Worm (Caenorhabditis elegans) whole organism, L2 larva: ENCODE data around the gene ptp-2.

ENCODE experiments used
- C34F6.9 ChIP-seq: fragments of 150-350 bp; optimal IDR thresholded peaks from 2 replicates; lab custom pipeline; 2014; ENCODE audit warnings: missing biosample characterization, missing genetic modification characterization
- F13H6.1 ChIP-seq: sonication (generic microtip); optimal IDR thresholded peaks from 2 replicates; lab custom pipeline; 2016; ENCODE audit warnings: missing genetic modification characterization, missing compliant biosample characterization
- R02D3.7 ChIP-seq: fragments of 150-350 bp; optimal IDR thresholded peaks from 2 replicates; lab custom pipeline; 2014; ENCODE audit warnings: missing biosample characterization, missing genetic modification characterization
- Y55F3AM.14 ChIP-seq: fragments of 200-800 bp; sonication (Bioruptor generic); optimal IDR thresholded peaks from 2 replicates; lab custom pipeline; 2018; ENCODE audit warnings: mild to moderate bottlenecking, missing genetic modification characterization, missing compliant biosample characterization
- ZK546.5 ChIP-seq: sonication (generic microtip); optimal IDR thresholded peaks from 2 replicates; lab custom pipeline; 2017; ENCODE audit warnings: missing biosample characterization, missing genetic modification characterization
- alr-1 ChIP-seq: fragments of 150-350 bp; optimal IDR thresholded peaks from 2 replicates; lab custom pipeline; 2014; ENCODE audit warnings: missing biosample characterization, missing genetic modification characterization
- aly-2 ChIP-seq: fragments of 150-350 bp; optimal IDR thresholded peaks from 2 replicates; lab custom pipeline; 2014; ENCODE audit warnings: missing biosample characterization, missing genetic modification characterization
- ama-1 ChIP-seq: fragments of 150-350 bp; optimal IDR thresholded peaks from 2 replicates; lab custom pipeline; 2018; ENCODE audit warnings: inconsistent platforms
- blmp-1 ChIP-seq: sonication (generic microtip); optimal IDR thresholded peaks from 2 replicates; lab custom pipeline; 2017; ENCODE audit warnings: missing genetic modification characterization, mild to moderate bottlenecking, missing compliant biosample characterization, antibody characterized with exemption, moderate library complexity; ENCODE audit not compliant: insufficient read depth
- ceh-16 ChIP-seq: fragments of 150-350 bp; optimal IDR thresholded peaks from 2 replicates; lab custom pipeline; 2014; ENCODE audit warnings: missing biosample characterization, missing genetic modification characterization
- ceh-82 ChIP-seq: fragments of 150-350 bp; optimal IDR thresholded peaks from 2 replicates; lab custom pipeline; 2014; ENCODE audit warnings: missing biosample characterization, missing genetic modification characterization
- crh-2 ChIP-seq: sonication (generic microtip); optimal IDR thresholded peaks from 2 replicates; lab custom pipeline; 2017; ENCODE audit warnings: missing biosample characterization, missing genetic modification characterization
- dmd-4 ChIP-seq: sonication (generic microtip); optimal IDR thresholded peaks from 2 replicates; lab custom pipeline; 2017; ENCODE audit warnings: missing biosample characterization, missing genetic modification characterization
- egl-27 ChIP-seq: sonication (generic microtip); optimal IDR thresholded peaks from 3 replicates; lab custom pipeline; 2017; ENCODE audit warnings: missing biosample characterization, missing genetic modification reagents, missing genetic modification characterization
- elt-1 ChIP-seq: fragments of 150-350 bp; optimal IDR thresholded peaks from 2 replicates; lab custom pipeline; 2014; ENCODE audit warnings: missing biosample characterization, missing genetic modification characterization
- elt-3 ChIP-seq: sonication (generic microtip); optimal IDR thresholded peaks from 2 replicates; lab custom pipeline; 2017; ENCODE audit warnings: missing biosample characterization, missing genetic modification characterization
- fos-1 ChIP-seq: fragments of 150-350 bp; optimal IDR thresholded peaks from 2 replicates; lab custom pipeline; 2014; ENCODE audit warnings: missing biosample characterization, missing genetic modification characterization
- gmeb-1 ChIP-seq: fragments of 150-350 bp; optimal IDR thresholded peaks from 2 replicates; lab custom pipeline; 2014; ENCODE audit warnings: missing biosample characterization, missing genetic modification characterization
- lin-11 ChIP-seq: fragments of 150-350 bp; sonication (generic microtip); optimal IDR thresholded peaks from 2 replicates; lab custom pipeline; 2014; ENCODE audit warnings: missing biosample characterization, missing genetic modification characterization, inconsistent platforms, mixed read lengths
- lin-13 ChIP-seq: fragments of 150-350 bp; optimal IDR thresholded peaks from 2 replicates; lab custom pipeline; 2014; ENCODE audit warnings: missing biosample characterization, missing genetic modification reagents, missing genetic modification characterization
- lin-39 ChIP-seq: fragments of 150-350 bp; optimal IDR thresholded peaks from 2 replicates; lab custom pipeline; 2014; ENCODE audit warnings: missing biosample characterization, missing genetic modification reagents, missing genetic modification characterization
- lsy-2 ChIP-seq, 2 experiments: fragments of 150-350 bp in 1 of 2; sonication (generic microtip) in 1 of 2; optimal IDR thresholded peaks; 2 replicates each; lab custom pipeline; 2014 to 2017; ENCODE audit warnings: missing biosample characterization in 2 of 2, missing genetic modification characterization in 2 of 2
- mbf-1 ChIP-seq: sonication (generic microtip); optimal IDR thresholded peaks from 2 replicates; lab custom pipeline; 2017; ENCODE audit warnings: missing biosample characterization, missing genetic modification characterization
- mdl-1 ChIP-seq, 2 experiments: fragments of 150-350 bp in 1 of 2; sonication (generic microtip) in 1 of 2; optimal IDR thresholded peaks; 2 replicates each; lab custom pipeline; 2017; ENCODE audit warnings: missing biosample characterization in 2 of 2, missing genetic modification characterization in 2 of 2
- nhr-10 ChIP-seq: sonication (generic microtip); optimal IDR thresholded peaks from 2 replicates; lab custom pipeline; 2017; ENCODE audit warnings: missing biosample characterization, missing genetic modification characterization
- nhr-11 ChIP-seq: fragments of 150-350 bp; optimal IDR thresholded peaks from 2 replicates; lab custom pipeline; 2014; ENCODE audit warnings: missing biosample characterization, missing genetic modification characterization
- nhr-129 ChIP-seq: fragments of 150-350 bp; optimal IDR thresholded peaks from 2 replicates; lab custom pipeline; 2014; ENCODE audit warnings: missing biosample characterization, missing genetic modification characterization
- nhr-21 ChIP-seq: fragments of 150-350 bp; optimal IDR thresholded peaks from 2 replicates; lab custom pipeline; 2014; ENCODE audit warnings: missing biosample characterization, missing genetic modification characterization
- nhr-23 ChIP-seq: fragments of 150-350 bp; optimal IDR thresholded peaks from 2 replicates; lab custom pipeline; 2014; ENCODE audit warnings: missing biosample characterization, missing genetic modification reagents, missing genetic modification characterization
- nhr-237 ChIP-seq: fragments of 150-350 bp; optimal IDR thresholded peaks from 2 replicates; lab custom pipeline; 2014; ENCODE audit warnings: missing biosample characterization, missing genetic modification characterization
- nhr-25 ChIP-seq: fragments of 150-350 bp; sonication (generic microtip); optimal IDR thresholded peaks from 3 replicates; lab custom pipeline; 2014; ENCODE audit warnings: missing biosample characterization, missing genetic modification characterization
- nhr-6 ChIP-seq: fragments of 150-350 bp; optimal IDR thresholded peaks from 2 replicates; lab custom pipeline; 2014; ENCODE audit warnings: missing biosample characterization, missing genetic modification characterization
- nhr-77 ChIP-seq: fragments of 150-350 bp; optimal IDR thresholded peaks from 2 replicates; lab custom pipeline; 2014; ENCODE audit warnings: missing biosample characterization, missing genetic modification characterization
- peb-1 ChIP-seq: fragments of 150-350 bp; optimal IDR thresholded peaks from 2 replicates; lab custom pipeline; 2014; ENCODE audit warnings: missing biosample characterization, missing genetic modification characterization
- sem-4 ChIP-seq: fragments of 150-350 bp; optimal IDR thresholded peaks from 2 replicates; lab custom pipeline; 2014; ENCODE audit warnings: missing biosample characterization, missing genetic modification reagents, missing genetic modification characterization
- skn-1 ChIP-seq: sonication (generic microtip); optimal IDR thresholded peaks from 2 replicates; lab custom pipeline; 2017; ENCODE audit warnings: missing biosample characterization, missing genetic modification characterization
- sma-3 ChIP-seq: sonication (generic microtip); optimal IDR thresholded peaks from 2 replicates; lab custom pipeline; 2016; ENCODE audit warnings: missing genetic modification reagents, missing genetic modification characterization, missing compliant biosample characterization
- sma-9 ChIP-seq, 2 experiments: fragments of 150-350 bp in 1 of 2; sonication (generic microtip) in 1 of 2; optimal IDR thresholded peaks; 2 replicates each; lab custom pipeline; 2014 to 2016; ENCODE audit warnings: missing genetic modification characterization in 2 of 2, mild to moderate bottlenecking in 1 of 2, missing biosample characterization in 1 of 2, missing compliant biosample characterization in 1 of 2, missing genetic modification reagents in 1 of 2, moderate library complexity in 1 of 2
- snpc-4 ChIP-seq: fragments of 150-350 bp; optimal IDR thresholded peaks from 2 replicates; lab custom pipeline; 2014; ENCODE audit warnings: missing biosample characterization, missing genetic modification characterization
- unc-39 ChIP-seq: fragments of 150-350 bp; optimal IDR thresholded peaks from 2 replicates; lab custom pipeline; 2014; ENCODE audit warnings: missing biosample characterization, missing genetic modification characterization
- unc-55 ChIP-seq: fragments of 150-350 bp; sonication (generic microtip); optimal IDR thresholded peaks from 3 replicates; lab custom pipeline; 2014; ENCODE audit warnings: missing biosample characterization, missing genetic modification reagents, missing genetic modification characterization
- unc-62 ChIP-seq: fragments of 150-350 bp; optimal IDR thresholded peaks from 2 replicates; lab custom pipeline; 2014; ENCODE audit warnings: missing biosample characterization, missing genetic modification reagents, missing genetic modification characterization
- zag-1 ChIP-seq: fragments of 150-350 bp; optimal IDR thresholded peaks from 2 replicates; lab custom pipeline; 2014; ENCODE audit warnings: missing biosample characterization, missing genetic modification characterization
- ztf-1 ChIP-seq: fragments of 200-800 bp; sonication (Bioruptor generic); conservative IDR thresholded peaks from 2 replicates; pipeline ENCODE4 v1.3.6; 2022; ENCODE audit warnings: missing genetic modification characterization, missing compliant biosample characterization
- ztf-11 ChIP-seq: sonication (generic microtip); optimal IDR thresholded peaks from 2 replicates; lab custom pipeline; 2017; ENCODE audit warnings: missing biosample characterization, missing genetic modification characterization
- ztf-4 ChIP-seq: fragments of 150-350 bp; optimal IDR thresholded peaks from 2 replicates; lab custom pipeline; 2014; ENCODE audit warnings: missing biosample characterization, missing genetic modification characterization

The ptp-2 gene

DNA sequence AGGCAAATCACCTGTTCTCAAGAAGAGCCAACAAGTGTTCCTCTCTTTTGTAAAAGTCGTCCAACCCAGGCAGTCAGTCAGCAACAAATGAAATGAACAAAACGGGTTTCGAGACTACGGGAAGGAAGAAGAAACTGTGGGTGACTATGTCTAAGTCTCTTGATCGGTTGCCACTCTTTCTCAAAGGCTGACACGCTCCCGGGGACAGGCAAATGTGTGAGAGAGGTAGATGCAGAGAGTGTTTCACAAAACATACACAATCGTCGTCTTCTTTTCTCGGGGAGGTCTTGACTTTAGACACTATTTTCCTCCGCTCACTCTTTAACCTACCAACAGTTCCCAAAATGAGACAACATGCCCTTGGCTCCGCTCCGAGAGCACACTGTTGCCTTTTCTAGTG lies 12.7 kb downstream of the ptp-2 start:
- no peak for TF ChIP-seq lin-39
- TF ChIP-seq ceh-82: no peak
- TF ChIP-seq elt-3 (tag; lab: Kevin White, UChicago): no peak
- TF ChIP-seq F13H6.1 (tag; lab: Kevin White, UChicago): peak; percentile 53
- TF ChIP-seq nhr-25: peak; percentile 62
- TF ChIP-seq gmeb-1: no peak
- no peak for TF ChIP-seq dmd-4
- TF ChIP-seq sem-4 (tag; lab: Kevin White, UChicago): no peak
- TF ChIP-seq egl-27 (tag; lab: Kevin White, UChicago): no peak
- TF ChIP-seq nhr-11 (tag; lab: Kevin White, UChicago): no peak
- TF ChIP-seq mbf-1 (tag; lab: Kevin White, UChicago): no peak
- peak; percentile 27 for TF ChIP-seq lin-13 (GFP tag; lab: Kevin White, UChicago)
- peak; percentile 32 for TF ChIP-seq sma-9 (GFP tag; optimal IDR thresholded peaks at IDR 0.05; lab: Kevin White, UChicago)
- no peak for TF ChIP-seq sma-9 (tag; optimal IDR thresholded peaks at IDR 0.05; lab: Kevin White, UChicago)
- no peak for TF ChIP-seq peb-1 (tag; lab: Kevin White, UChicago)
- TF ChIP-seq crh-2 (tag; lab: Kevin White, UChicago): peak; percentile 51
- TF ChIP-seq nhr-129: peak; percentile 81
- TF ChIP-seq sma-3 (GFP tag; lab: Kevin White, UChicago): peak; percentile 23
- no peak for TF ChIP-seq lin-11 (tag; lab: Kevin White, UChicago)
- TF ChIP-seq skn-1 (tag; lab: Kevin White, UChicago): no peak
- TF ChIP-seq ama-1: no peak
- TF ChIP-seq snpc-4 (tag; lab: Kevin White, UChicago): no peak
- no peak for TF ChIP-seq nhr-10 (tag; lab: Kevin White, UChicago)
- peak; percentile 27 for TF ChIP-seq nhr-21 (tag; lab: Kevin White, UChicago)
- no peak for TF ChIP-seq nhr-23 (tag; lab: Kevin White, UChicago)
- no peak for TF ChIP-seq zag-1 (tag; lab: Kevin White, UChicago)
- TF ChIP-seq unc-39 (tag; lab: Kevin White, UChicago): no peak
- peak; percentile 28 for TF ChIP-seq blmp-1 (tag; lab: Kevin White, UChicago)
- no peak for TF ChIP-seq unc-62 (GFP tag; lab: Kevin White, UChicago)
- no peak for TF ChIP-seq C34F6.9 (tag; lab: Kevin White, UChicago)
- no peak for TF ChIP-seq ZK546.5 (tag; lab: Kevin White, UChicago)
- TF ChIP-seq alr-1: no peak
- no peak for TF ChIP-seq ztf-4 (tag; lab: Kevin White, UChicago)
- no peak for TF ChIP-seq R02D3.7 (tag; lab: Kevin White, UChicago)
- no peak for TF ChIP-seq Y55F3AM.14 (GFP tag; lab: Kevin White, UChicago)
- TF ChIP-seq ztf-11 (tag; lab: Kevin White, UChicago): no peak
- TF ChIP-seq ztf-1 (GFP tag; lab: Robert Waterston, UW): no peak
- TF ChIP-seq nhr-6 (tag; lab: Kevin White, UChicago): no peak
- no peak for TF ChIP-seq nhr-77 (tag; lab: Kevin White, UChicago)
- TF ChIP-seq fos-1: peak; percentile 68
- TF ChIP-seq aly-2 (tag; lab: Kevin White, UChicago): no peak
- no peak for TF ChIP-seq elt-1 (tag; lab: Kevin White, UChicago)
- TF ChIP-seq mdl-1 (tag; optimal IDR thresholded peaks at IDR 0.05; lab: Kevin White, UChicago): no peak
- TF ChIP-seq, all 48 proteins: peak for 10

ce11 chrII:5931904-5932764 lies 13.7 kb downstream of the ptp-2 start:
- peak; percentile 61 for TF ChIP-seq F13H6.1 (tag; lab: Kevin White, UChicago)
- TF ChIP-seq ama-1: no peak
- TF ChIP-seq ZK546.5 (tag; lab: Kevin White, UChicago): no peak
- no peak for TF ChIP-seq lin-39
- TF ChIP-seq nhr-77 (tag; lab: Kevin White, UChicago): no peak
- TF ChIP-seq fos-1: peak; percentile 83
- TF ChIP-seq nhr-23 (tag; lab: Kevin White, UChicago): no peak
- TF ChIP-seq ztf-1 (GFP tag; lab: Robert Waterston, UW): no peak
- TF ChIP-seq lsy-2 (tag; optimal IDR thresholded peaks at IDR 0.05; lab: Kevin White, UChicago): peak in 1 of 2 experiments; percentile 66
- TF ChIP-seq unc-39 (tag; lab: Kevin White, UChicago): no peak
- TF ChIP-seq egl-27 (tag; lab: Kevin White, UChicago): no peak
- no peak for TF ChIP-seq ceh-16
- peak; percentile 12 for TF ChIP-seq unc-62 (GFP tag; lab: Kevin White, UChicago)
- TF ChIP-seq sma-9 (GFP tag; optimal IDR thresholded peaks at IDR 0.05; lab: Kevin White, UChicago): peak; percentile 88
- TF ChIP-seq sma-9 (tag; optimal IDR thresholded peaks at IDR 0.05; lab: Kevin White, UChicago): no peak
- TF ChIP-seq lin-11 (tag; lab: Kevin White, UChicago): no peak
- no peak for TF ChIP-seq skn-1 (tag; lab: Kevin White, UChicago)
- no peak for TF ChIP-seq nhr-25
- no peak for TF ChIP-seq ceh-82
- TF ChIP-seq zag-1 (tag; lab: Kevin White, UChicago): no peak
- TF ChIP-seq blmp-1 (tag; lab: Kevin White, UChicago): no peak
- TF ChIP-seq snpc-4 (tag; lab: Kevin White, UChicago): no peak
- TF ChIP-seq R02D3.7 (tag; lab: Kevin White, UChicago): no peak
- TF ChIP-seq aly-2 (tag; lab: Kevin White, UChicago): no peak
- no peak for TF ChIP-seq alr-1
- peak; percentile 91 for TF ChIP-seq crh-2 (tag; lab: Kevin White, UChicago)
- peak; percentile 44 for TF ChIP-seq gmeb-1
- no peak for TF ChIP-seq unc-55 (GFP tag; lab: Kevin White, UChicago)
- TF ChIP-seq nhr-10 (tag; lab: Kevin White, UChicago): no peak
- TF ChIP-seq C34F6.9 (tag; lab: Kevin White, UChicago): peak; percentile 61
- no peak for TF ChIP-seq nhr-237 (tag; lab: Kevin White, UChicago)
- no peak for TF ChIP-seq mdl-1 (tag; optimal IDR thresholded peaks at IDR 0.05; lab: Kevin White, UChicago)
- TF ChIP-seq lin-13 (GFP tag; lab: Kevin White, UChicago): no peak
- TF ChIP-seq Y55F3AM.14 (GFP tag; lab: Kevin White, UChicago): no peak
